Fruit fly (Drosophila melanogaster) whole organism, embryonic: ENCODE measurements around the gene Rrp47.

Experiments used
- CG10267 ChIP-seq: fragments of 200-800 bp; sonication (Bioruptor generic); optimal IDR thresholded peaks from 2 replicates; lab custom pipeline; 2018; ENCODE audit warnings: missing biosample characterization, mild to moderate bottlenecking, missing genetic modification characterization, moderate library complexity
- CG10462 ChIP-seq: fragments of 200-800 bp; sonication (Bioruptor generic); optimal IDR thresholded peaks from 2 replicates; lab custom pipeline; 2016; ENCODE audit warnings: missing biosample characterization, missing genetic modification characterization
- CG12219 ChIP-seq: fragments of 200-800 bp; sonication (Bioruptor generic); optimal IDR thresholded peaks from 3 replicates; lab custom pipeline; 2018; ENCODE audit warnings: missing biosample characterization, mild to moderate bottlenecking, missing genetic modification characterization
- CG12659 ChIP-seq: fragments of 200-800 bp; sonication (Bioruptor generic); optimal IDR thresholded peaks from 3 replicates; lab custom pipeline; 2017; ENCODE audit warnings: mild to moderate bottlenecking, missing biosample characterization, missing genetic modification reagents, missing genetic modification characterization
- CG15514 ChIP-seq: fragments of 200-800 bp; sonication (Bioruptor generic); optimal IDR thresholded peaks from 3 replicates; lab custom pipeline; 2017; ENCODE audit warnings: missing biosample characterization, missing genetic modification characterization, mild to moderate bottlenecking, moderate library complexity, missing genetic modification reagents
- CG15696 ChIP-seq: fragments of 200-800 bp; sonication (Bioruptor generic); optimal IDR thresholded peaks from 2 replicates; lab custom pipeline; 2019; ENCODE audit warnings: missing biosample characterization, mild to moderate bottlenecking, missing genetic modification characterization, moderate library complexity
- CG1603 ChIP-seq: fragments of 200-800 bp; sonication (Bioruptor generic); optimal IDR thresholded peaks from 2 replicates; lab custom pipeline; 2019; ENCODE audit warnings: missing biosample characterization, mild to moderate bottlenecking, missing genetic modification characterization, moderate library complexity
- CG17568 ChIP-seq: fragments of 200-800 bp; sonication (Bioruptor generic); optimal IDR thresholded peaks from 2 replicates; lab custom pipeline; 2018; ENCODE audit warnings: missing biosample characterization, mild to moderate bottlenecking, missing genetic modification characterization, moderate library complexity
- CG18599 ChIP-seq: fragments of 200-800 bp; sonication (Bioruptor generic); optimal IDR thresholded peaks from 3 replicates; lab custom pipeline; 2017; ENCODE audit warnings: missing biosample characterization, missing genetic modification characterization, mild to moderate bottlenecking, moderate library complexity, missing genetic modification reagents
- CG30020 ChIP-seq: fragments of 200-800 bp; optimal IDR thresholded peaks from 2 replicates; lab custom pipeline; 2019; ENCODE audit warnings: missing biosample characterization, mild to moderate bottlenecking, missing genetic modification characterization, moderate library complexity
- CG3847 ChIP-seq: fragments of 200-800 bp; sonication (Bioruptor generic); IDR thresholded peaks from 2 replicates; pipeline ENCODE4 v1.3.6; 2022; ENCODE audit warnings: missing biosample characterization, missing genetic modification characterization
- CG3995 ChIP-seq: fragments of 200-800 bp; sonication (Bioruptor generic); optimal IDR thresholded peaks from 3 replicates; lab custom pipeline; 2016; ENCODE audit warnings: missing biosample characterization, missing genetic modification characterization
- CG4707 ChIP-seq: fragments of 200-800 bp; sonication (Bioruptor generic); optimal IDR thresholded peaks from 2 replicates; lab custom pipeline; 2018; ENCODE audit warnings: missing biosample characterization, mild to moderate bottlenecking, missing genetic modification characterization, moderate library complexity
- CG6813 ChIP-seq: fragments of 200-800 bp; sonication (Bioruptor generic); optimal IDR thresholded peaks from 2 replicates; lab custom pipeline; 2017; ENCODE audit warnings: missing biosample characterization, missing genetic modification characterization, mild to moderate bottlenecking, moderate library complexity, missing genetic modification reagents
- CG7357 ChIP-seq: fragments of 200-800 bp; sonication (Bioruptor generic); IDR thresholded peaks from 3 replicates; pipeline ENCODE4 v1.3.6; 2022; ENCODE audit warnings: missing biosample characterization, missing genetic modification characterization
- CG7928 ChIP-seq: fragments of 200-800 bp; sonication (Bioruptor generic); optimal IDR thresholded peaks from 2 replicates; lab custom pipeline; 2017; ENCODE audit warnings: missing biosample characterization, mild to moderate bottlenecking, missing genetic modification characterization
- CG8388 ChIP-seq: fragments of 200-800 bp; sonication (Bioruptor generic); optimal IDR thresholded peaks from 2 replicates; lab custom pipeline; 2019; ENCODE audit warnings: missing biosample characterization, mild to moderate bottlenecking, missing genetic modification characterization, moderate library complexity
- CG9797 ChIP-seq: fragments of 200-800 bp; sonication (Bioruptor generic); optimal IDR thresholded peaks from 3 replicates; lab custom pipeline; 2018; ENCODE audit warnings: missing biosample characterization, mild to moderate bottlenecking, missing genetic modification characterization
- D19A ChIP-seq: fragments of 200-800 bp; optimal IDR thresholded peaks from 3 replicates; lab custom pipeline; 2019; ENCODE audit warnings: missing biosample characterization, mild to moderate bottlenecking, missing genetic modification characterization, moderate library complexity
- Dfd ChIP-seq, 2 experiments: fragments of >200 bp; optimal IDR thresholded peaks; 2 replicates each; lab custom pipeline; 2017; ENCODE audit warnings: missing biosample characterization in 2 of 2, missing genetic modification characterization in 2 of 2
- Dref ChIP-seq: fragments of 200-800 bp; sonication (Bioruptor generic); IDR thresholded peaks from 2 replicates; pipeline ENCODE4 v1.3.6; 2022; ENCODE audit warnings: missing biosample characterization, missing genetic modification characterization
- Ets97D ChIP-seq: fragments of 200-800 bp; sonication (Bioruptor generic); optimal IDR thresholded peaks from 3 replicates; lab custom pipeline; 2016; ENCODE audit warnings: missing biosample characterization, missing genetic modification characterization
- Hey ChIP-seq: fragments of 200-800 bp; sonication (Bioruptor generic); optimal IDR thresholded peaks from 3 replicates; lab custom pipeline; 2018; ENCODE audit warnings: missing biosample characterization, mild to moderate bottlenecking, missing genetic modification characterization
- MBD-R2 ChIP-seq: fragments of 200-800 bp; sonication (Bioruptor generic); IDR thresholded peaks from 2 replicates; pipeline ENCODE4 v1.3.6; 2022; ENCODE audit warnings: missing biosample characterization, missing genetic modification characterization
- MESR4 ChIP-seq: fragments of 200-800 bp; sonication (Bioruptor generic); optimal IDR thresholded peaks from 2 replicates; lab custom pipeline; 2018; ENCODE audit warnings: missing biosample characterization, mild to moderate bottlenecking, missing genetic modification characterization, moderate library complexity
- Nf-YA ChIP-seq: fragments of 200-800 bp; sonication (Bioruptor generic); IDR thresholded peaks from 2 replicates; pipeline ENCODE4 v1.3.6; 2022; ENCODE audit warnings: missing biosample characterization, missing genetic modification characterization
- Scr ChIP-seq: fragments of 200-800 bp; sonication (Bioruptor generic); IDR thresholded peaks from 2 replicates; pipeline ENCODE4 v1.3.6; 2022; ENCODE audit warnings: missing biosample characterization, missing genetic modification characterization; ENCODE audit not compliant: partially characterized antibody
- Sry-β ChIP-seq: fragments of 200-800 bp; sonication (Bioruptor generic); optimal IDR thresholded peaks from 2 replicates; lab custom pipeline; 2018; ENCODE audit warnings: missing biosample characterization, mild to moderate bottlenecking, missing genetic modification characterization, moderate library complexity
- Stat92E ChIP-seq, 3 experiments: fragments of >200 bp in 2 of 3; fragments of 200-800 bp in 1 of 3; sonication (Bioruptor generic) in 1 of 3; optimal IDR thresholded peaks; 2 replicates each; lab custom pipeline; 2017 to 2019; ENCODE audit warnings: missing biosample characterization in 3 of 3, missing genetic modification characterization in 3 of 3, mild to moderate bottlenecking in 1 of 3, moderate library complexity in 1 of 3
- ato ChIP-seq: fragments of 200-800 bp; sonication (Bioruptor generic); IDR thresholded peaks from 2 replicates; pipeline ENCODE4 v1.3.6; 2022; ENCODE audit warnings: missing biosample characterization, missing genetic modification characterization; ENCODE audit not compliant: partially characterized antibody
- chm ChIP-seq: fragments of 200-800 bp; sonication (Bioruptor generic); IDR thresholded peaks from 2 replicates; pipeline ENCODE4 v1.3.6; 2022; ENCODE audit warnings: missing biosample characterization, missing genetic modification characterization
- corto ChIP-seq: fragments of 200-800 bp; sonication (Bioruptor generic); optimal IDR thresholded peaks from 2 replicates; lab custom pipeline; 2016; ENCODE audit warnings: missing biosample characterization, mild to moderate bottlenecking, missing genetic modification characterization, moderate library complexity
- dysf ChIP-seq: fragments of 200-800 bp; sonication (Bioruptor generic); IDR thresholded peaks from 3 replicates; pipeline ENCODE4 v1.3.6; 2022; ENCODE audit warnings: missing biosample characterization, missing genetic modification characterization
- esg ChIP-seq: fragments of 200-800 bp; sonication (Bioruptor generic); conservative IDR thresholded peaks from 2 replicates; pipeline ENCODE4 v1.3.6; 2022; ENCODE audit warnings: missing biosample characterization, missing genetic modification characterization
- gfzf ChIP-seq: fragments of 200-800 bp; sonication (Bioruptor generic); optimal IDR thresholded peaks from 2 replicates; lab custom pipeline; 2016; ENCODE audit warnings: missing biosample characterization, mild to moderate bottlenecking, missing genetic modification characterization, moderate library complexity
- her ChIP-seq: fragments of 200-800 bp; sonication (Bioruptor generic); optimal IDR thresholded peaks from 2 replicates; lab custom pipeline; 2016; ENCODE audit warnings: missing biosample characterization, missing genetic modification characterization
- jigr1 ChIP-seq: fragments of 200-800 bp; sonication (Bioruptor generic); IDR thresholded peaks from 3 replicates; pipeline ENCODE4 v1.3.6; 2022; ENCODE audit warnings: missing biosample characterization, missing genetic modification characterization
- mirr ChIP-seq: fragments of 200-800 bp; sonication (Bioruptor generic); optimal IDR thresholded peaks from 3 replicates; lab custom pipeline; 2018; ENCODE audit warnings: missing biosample characterization, mild to moderate bottlenecking, missing genetic modification characterization
- nerfin-1 ChIP-seq: fragments of 200-800 bp; sonication (Bioruptor generic); optimal IDR thresholded peaks from 3 replicates; lab custom pipeline; 2019; ENCODE audit warnings: missing biosample characterization, mild to moderate bottlenecking, missing genetic modification characterization, moderate library complexity
- nerfin-2 ChIP-seq: fragments of 200-800 bp; sonication (Bioruptor generic); IDR thresholded peaks from 2 replicates; pipeline ENCODE4 v1.3.6; 2022; ENCODE audit warnings: missing biosample characterization, missing genetic modification characterization; ENCODE audit not compliant: partially characterized antibody
- nmo ChIP-seq: fragments of 200-800 bp; sonication (Bioruptor generic); optimal IDR thresholded peaks from 2 replicates; lab custom pipeline; 2018; ENCODE audit warnings: missing biosample characterization, mild to moderate bottlenecking, missing genetic modification characterization, moderate library complexity
- pzg ChIP-seq: fragments of 200-800 bp; sonication (Bioruptor generic); optimal IDR thresholded peaks from 3 replicates; lab custom pipeline; 2018; ENCODE audit warnings: missing biosample characterization, mild to moderate bottlenecking, missing genetic modification characterization, moderate library complexity
- row ChIP-seq: fragments of 200-800 bp; sonication (Bioruptor generic); IDR thresholded peaks from 3 replicates; pipeline ENCODE4 v1.3.6; 2022; ENCODE audit warnings: missing biosample characterization, missing genetic modification characterization
- sens ChIP-seq: fragments of 200-800 bp; sonication (Bioruptor generic); peaks from one replicate; lab custom pipeline; 2016; ENCODE audit warnings: missing biosample characterization, missing genetic modification characterization
- sr ChIP-seq: fragments of 200-800 bp; sonication (Bioruptor generic); IDR thresholded peaks from 3 replicates; pipeline ENCODE4 v1.3.6; 2022; ENCODE audit warnings: missing biosample characterization, missing genetic modification characterization
- ssp ChIP-seq: fragments of 200-800 bp; sonication (Bioruptor generic); IDR thresholded peaks from 2 replicates; pipeline ENCODE4 v1.3.6; 2022; ENCODE audit warnings: missing biosample characterization, missing genetic modification characterization
- vfl ChIP-seq: fragments of 200-800 bp; sonication (Bioruptor generic); optimal IDR thresholded peaks from 2 replicates; lab custom pipeline; 2016; ENCODE audit warnings: missing biosample characterization, missing genetic modification characterization

Gene Rrp47

DNA sequence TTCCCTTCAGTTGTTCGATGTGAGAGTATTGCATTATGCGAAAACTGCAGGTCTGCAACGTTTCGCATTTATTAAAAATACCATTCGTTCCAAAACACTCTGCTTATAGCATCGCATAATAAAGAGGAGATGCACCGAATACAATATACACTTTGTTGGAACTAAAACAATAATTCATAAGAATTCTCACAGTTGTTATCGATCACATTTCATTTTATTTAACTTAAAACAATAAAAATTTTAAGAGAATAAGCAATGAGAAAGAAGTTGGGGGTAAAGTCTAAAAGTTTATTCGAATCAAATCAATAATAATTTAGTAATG lies 10.5 kb upstream of the Rrp47 start (continued):
- TF ChIP-seq CG17568 (GFP tag; lab: Kevin White, UChicago), result no peak
- TF ChIP-seq CG15696, result no peak
- no peak for TF ChIP-seq CG10462 (GFP tag; lab: Kevin White, UChicago)
- 0 out of 2 replicates have a peak, but pooled peaks have one; percentile 36 for TF ChIP-seq Dref (GFP tag; lab: Robert Waterston, UW)
- no peak for TF ChIP-seq corto
- no peak for TF ChIP-seq ato (GFP tag; lab: Robert Waterston, UW)
- TF ChIP-seq chm, result no peak
- no peak for TF ChIP-seq CG12219
- no peak for TF ChIP-seq nerfin-2 (GFP tag; lab: Robert Waterston, UW)
- TF ChIP-seq pzg, result peak; percentile 7
- TF ChIP-seq row (GFP tag; lab: Robert Waterston, UW), result peak; percentile 61
- TF ChIP-seq sr, result no peak
- peak; percentile 49 for TF ChIP-seq sens

DNA sequence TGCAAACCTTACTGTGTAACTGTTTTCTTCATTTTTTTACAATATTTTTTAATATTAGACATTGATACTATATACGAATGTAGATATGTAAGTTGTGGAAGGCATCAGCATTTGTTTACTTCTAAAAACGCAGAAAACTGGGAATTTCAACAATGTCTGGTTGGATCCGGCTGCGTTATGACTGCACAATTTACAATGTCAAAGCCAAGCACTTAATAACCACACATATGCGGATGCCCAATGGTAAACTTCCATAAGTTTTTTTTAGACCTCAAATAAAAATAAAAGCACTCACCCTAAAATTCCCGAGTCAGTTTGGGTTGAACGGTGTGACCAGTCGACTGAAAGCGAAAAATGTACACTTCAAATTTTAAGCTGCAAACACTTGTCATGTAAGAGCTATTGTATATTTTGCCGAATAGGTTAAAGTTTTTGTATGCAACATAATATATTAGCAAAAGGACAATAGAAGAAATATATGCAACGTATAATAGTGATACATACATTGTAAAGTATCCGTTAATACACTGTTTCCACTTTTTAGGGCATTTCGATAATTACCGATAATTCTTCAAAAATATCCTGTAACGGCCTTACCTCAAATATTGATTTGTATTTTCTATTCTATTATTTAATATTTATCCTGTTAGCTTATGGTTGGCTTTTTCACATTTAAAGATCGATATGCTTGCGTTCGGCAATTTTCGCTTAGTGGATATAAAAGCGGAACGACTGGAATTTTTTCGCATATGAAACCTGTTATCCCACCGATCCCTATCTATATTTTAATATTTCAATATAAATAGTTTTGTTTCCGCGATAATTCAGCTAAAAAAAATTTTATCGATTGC lies 4.4 kb upstream of the Rrp47 start, which contains the start of gene Stim:
TSS of gene Stim (minus strand) at position 347 of the 851 bp plus-strand sequence.
- TF ChIP-seq CG8388 (GFP tag; lab: Kevin White, UChicago) (no peak), dysf (GFP tag; lab: Robert Waterston, UW) (no peak), CG7357 (GFP tag; lab: Robert Waterston, UW) (peak; percentile 89), CG7928 (GFP tag; lab: Kevin White, UChicago) (no peak), MESR4 (peak; percentile 58), CG4707 (GFP tag; lab: Kevin White, UChicago) (no peak), CG10267 (no peak), gfzf (GFP tag; lab: Kevin White, UChicago) (peak; percentile 57), jigr1 (GFP tag; lab: Robert Waterston, UW) (no peak), Nf-YA (GFP tag; lab: Robert Waterston, UW) (no peak), Ets97D (GFP tag; lab: Kevin White, UChicago) (no peak), ssp (GFP tag; lab: Robert Waterston, UW) (peak; percentile 89), sens (peak; percentile 1), esg (GFP tag; lab: Robert Waterston, UW) (no peak), CG12659 (GFP tag; lab: Kevin White, UChicago) (no peak), D19A (tag; lab: Kevin White, UChicago) (no peak), CG30020 (peak; percentile 95), CG18599 (no peak), CG15514 (peak; percentile 33), nerfin-1 (tag; lab: Kevin White, UChicago) (peak; percentile 20), Scr (GFP tag; lab: Robert Waterston, UW) (no peak), mirr (GFP tag; lab: Kevin White, UChicago) (no peak), chm (no peak), CG3847 (GFP tag; lab: Robert Waterston, UW) (no peak), CG6813 (no peak), MBD-R2 (GFP tag; lab: Robert Waterston, UW) (peak; percentile 11; the same call in 1 of the 2 replicates), Dref (GFP tag; lab: Robert Waterston, UW) (peak; percentile 41; the same call in 1 of the 2 replicates), CG3995 (no peak), Stat92E (GFP tag; optimal IDR thresholded peaks at IDR 0.05; lab: Kevin White, UChicago) (no peak), CG9797 (GFP tag; lab: Kevin White, UChicago) (peak; percentile 17), Sry-β (GFP tag; lab: Kevin White, UChicago) (no peak), her (peak; percentile 79), vfl (GFP tag; lab: Kevin White, UChicago) (no peak), CG1603 (tag; lab: Kevin White, UChicago) (peak; percentile 70), row (GFP tag; lab: Robert Waterston, UW) (no peak), nmo (peak; percentile 15), Hey (tag; lab: Kevin White, UChicago) (no peak), Dfd (GFP tag; optimal IDR thresholded peaks at IDR 0.05; lab: Kevin White, UChicago) (peak in 1 of 2 experiments; percentile 45)
